Comparison of ENCODE assay signal across 3 worm cellular contexts in the genomic region with DNA sequence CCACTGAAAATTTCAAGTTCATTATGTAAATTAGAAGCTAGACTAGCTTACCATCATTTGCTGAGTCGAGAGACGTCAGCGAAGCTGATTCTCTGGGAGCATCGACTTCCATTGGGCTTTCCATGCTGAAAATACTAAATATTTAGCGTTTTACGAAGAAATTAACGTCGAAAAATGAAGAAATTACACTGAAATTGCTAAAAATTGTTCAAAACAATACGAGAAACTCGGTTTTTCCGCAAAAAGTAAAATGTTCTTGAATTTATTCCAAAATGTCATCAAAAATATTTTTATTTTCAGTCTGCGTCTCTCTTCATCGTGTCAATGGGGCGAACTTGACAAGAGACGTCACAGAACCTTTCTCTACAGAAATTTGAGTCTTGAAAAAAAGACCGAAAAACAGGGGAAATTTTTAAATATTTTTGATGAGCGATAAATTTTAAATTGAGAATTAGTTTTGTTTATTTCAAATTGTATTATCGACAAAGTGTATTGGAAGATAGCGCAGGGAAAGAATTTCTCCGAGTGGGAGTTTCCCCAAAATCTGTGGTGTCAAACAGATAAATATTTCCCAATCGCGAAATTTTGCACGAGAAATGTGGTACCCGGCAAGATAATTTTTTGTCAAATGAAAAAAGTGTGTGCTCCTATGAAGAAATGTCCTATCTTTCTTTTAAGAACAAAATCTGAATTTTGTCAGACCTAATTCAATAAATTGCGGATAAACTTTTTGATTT.
TF ChIP-seq lines count a peak whose summit lies in the region.

A gene (minus strand): TSS at position 125 of the 737 bp plus-strand sequence.

TF ChIP-seq in whole organism, L1 larva, 84 proteins besides CTCF, POLR2A, EP300 and RAD21 (continued from another document and continues in another):
- TF ChIP-seq lin-14 (GFP tag; optimal IDR thresholded peaks at IDR 0.05; lab: Kevin White, UChicago) (peak; percentile 95), blmp-1 (tag; optimal IDR thresholded peaks at IDR 0.05; lab: Kevin White, UChicago) (no peak), nhr-85 (tag; lab: Kevin White, UChicago) (peak; percentile 92), lin-13 (GFP tag; optimal IDR thresholded peaks at IDR 0.05; lab: Kevin White, UChicago) (peak; percentile 83), Y116A8C.19 (tag; optimal IDR thresholded peaks at IDR 0.05; lab: Kevin White, UChicago; ENCODE audit: borderline replicate concordance) (peak; percentile 21), egl-13 (tag; optimal IDR thresholded peaks at IDR 0.05; lab: Kevin White, UChicago) (peak; percentile 81), ztf-4 (tag; optimal IDR thresholded peaks at IDR 0.05; lab: Kevin White, UChicago) (peak; percentile 51), nhr-90 (tag; optimal IDR thresholded peaks at IDR 0.05; lab: Kevin White, UChicago; ENCODE audit: poor library complexity) (peak; percentile 96), sup-37 (GFP tag; optimal IDR thresholded peaks at IDR 0.05; lab: Kevin White, UChicago) (peak; percentile 50), skn-1 (tag; optimal IDR thresholded peaks at IDR 0.05; lab: Kevin White, UChicago) (peak; percentile 98), egl-27 (tag; optimal IDR thresholded peaks at IDR 0.05; lab: Kevin White, UChicago) (peak in 1 of 2 experiments; percentile 22), mep-1 (tag; optimal IDR thresholded peaks at IDR 0.05; lab: Kevin White, UChicago) (peak; percentile 96), fkh-4 (tag; optimal IDR thresholded peaks at IDR 0.05; lab: Kevin White, UChicago; ENCODE audit: borderline replicate concordance) (peak; percentile 76), grh-1 (GFP tag; IDR thresholded peaks at IDR 0.05; lab: Robert Waterston, UW) (peak; percentile 61; the same call in 1 of the 2 replicates), nhr-19 (GFP tag; conservative IDR thresholded peaks at IDR 0.05; lab: Robert Waterston, UW) (peak; percentile 89), snu-23 (GFP tag; optimal IDR thresholded peaks at IDR 0.05; lab: Kevin White, UChicago) (peak; percentile 94), efl-1 (optimal IDR thresholded peaks at IDR 0.05; lab: Kevin White, UChicago) (peak; percentile 88 to 92), efl-1 (GFP tag; optimal IDR thresholded peaks at IDR 0.05 in 1 of 2; lab: Kevin White, UChicago) (peak; percentile 78 to 98), nhr-28 (tag; optimal IDR thresholded peaks at IDR 0.05; lab: Kevin White, UChicago) (no peak), isw-1 (GFP tag; IDR thresholded peaks at IDR 0.05; lab: Robert Waterston, UW) (peak; percentile 86), hlh-4 (tag; optimal IDR thresholded peaks at IDR 0.05; lab: Kevin White, UChicago) (no peak), ets-5 (GFP tag; IDR thresholded peaks at IDR 0.05; lab: Robert Waterston, UW) (no peak), zag-1 (tag; optimal IDR thresholded peaks at IDR 0.05; lab: Kevin White, UChicago) (no peak), rnt-1 (tag; optimal IDR thresholded peaks at IDR 0.05; lab: Kevin White, UChicago) (peak; percentile 98), nhr-20 (tag; optimal IDR thresholded peaks at IDR 0.05; lab: Kevin White, UChicago) (peak; percentile 92), C04F5.9 (tag; optimal IDR thresholded peaks at IDR 0.05; lab: Kevin White, UChicago) (peak; percentile 81), pax-3 (tag; optimal IDR thresholded peaks at IDR 0.05; lab: Kevin White, UChicago) (peak; percentile 93), mef-2 (tag; optimal IDR thresholded peaks at IDR 0.05; lab: Kevin White, UChicago) (no peak), lin-35 (GFP tag; optimal IDR thresholded peaks at IDR 0.05; lab: Kevin White, UChicago) (peak; percentile 81 to 90), pag-3 (tag; optimal IDR thresholded peaks at IDR 0.05; lab: Kevin White, UChicago; ENCODE audit: borderline replicate concordance, insufficient read depth) (no peak), hlh-17 (GFP tag; optimal IDR thresholded peaks at IDR 0.05; lab: Kevin White, UChicago; ENCODE audit: borderline replicate concordance) (no peak), nhr-12 (tag; optimal IDR thresholded peaks at IDR 0.05; lab: Kevin White, UChicago) (no peak), nhr-11 (tag; optimal IDR thresholded peaks at IDR 0.05; lab: Kevin White, UChicago) (peak; percentile 66), elt-3 (tag; optimal IDR thresholded peaks at IDR 0.05; lab: Kevin White, UChicago) (peak in 2 of 6 experiments; percentile 72 to 93), alr-1 (tag; optimal IDR thresholded peaks at IDR 0.05; lab: Kevin White, UChicago; ENCODE audit: borderline replicate concordance) (no peak), C34B4.2 (tag; optimal IDR thresholded peaks at IDR 0.05; lab: Kevin White, UChicago) (no peak), unc-130 (tag; optimal IDR thresholded peaks at IDR 0.05; lab: Kevin White, UChicago) (peak; percentile 0), lin-15B (tag; optimal IDR thresholded peaks at IDR 0.05; lab: Kevin White, UChicago) (peak; percentile 93), lir-3 (tag; optimal IDR thresholded peaks at IDR 0.05; lab: Kevin White, UChicago; ENCODE audit: poor library complexity) (peak; percentile 95)

TF ChIP-seq in whole organism, L3 larva, 47 proteins besides CTCF, POLR2A, EP300 and RAD21 (continued from another document):
- TF ChIP-seq ceh-82 (tag; optimal IDR thresholded peaks at IDR 0.05; lab: Kevin White, UChicago) (peak; percentile 62), fos-1 (tag; optimal IDR thresholded peaks at IDR 0.05; lab: Kevin White, UChicago) (no peak), pha-4 (tag; optimal IDR thresholded peaks at IDR 0.05; lab: Kevin White, UChicago) (peak; percentile 97), elt-2 (tag; optimal IDR thresholded peaks at IDR 0.05; lab: Kevin White, UChicago) (peak; percentile 51), egl-5 (tag; optimal IDR thresholded peaks at IDR 0.05; lab: Kevin White, UChicago) (peak; percentile 7), eor-1 (tag; optimal IDR thresholded peaks at IDR 0.05; lab: Kevin White, UChicago) (no peak), nhr-67 (tag; optimal IDR thresholded peaks at IDR 0.05; lab: Kevin White, UChicago) (no peak), ZK546.5 (tag; optimal IDR thresholded peaks at IDR 0.05; lab: Kevin White, UChicago) (no peak), ceh-16 (tag; optimal IDR thresholded peaks at IDR 0.05; lab: Kevin White, UChicago) (no peak), unc-62 (GFP tag; optimal IDR thresholded peaks at IDR 0.05; lab: Kevin White, UChicago) (peak; percentile 12), lin-39 (tag; optimal IDR thresholded peaks at IDR 0.05; lab: Kevin White, UChicago) (peak; percentile 32), pqm-1 (tag; optimal IDR thresholded peaks at IDR 0.05; lab: Kevin White, UChicago) (peak; percentile 57), mdl-1 (tag; optimal IDR thresholded peaks at IDR 0.05; lab: Kevin White, UChicago) (peak; percentile 32), zag-1 (tag; optimal IDR thresholded peaks at IDR 0.05; lab: Kevin White, UChicago) (peak; percentile 9), nhr-25 (tag; optimal IDR thresholded peaks at IDR 0.05; lab: Kevin White, UChicago) (peak; percentile 76), jun-1 (tag; optimal IDR thresholded peaks at IDR 0.05; lab: Kevin White, UChicago) (peak; percentile 63), ceh-9 (tag; optimal IDR thresholded peaks at IDR 0.05; lab: Kevin White, UChicago) (no peak), mml-1 (tag; optimal IDR thresholded peaks at IDR 0.05; lab: Kevin White, UChicago) (no peak), tbx-2 (tag; optimal IDR thresholded peaks at IDR 0.05; lab: Kevin White, UChicago) (no peak), nfya-1 (tag; optimal IDR thresholded peaks at IDR 0.05; lab: Kevin White, UChicago; ENCODE audit: insufficient read depth) (no peak), egl-27 (tag; optimal IDR thresholded peaks at IDR 0.05; lab: Kevin White, UChicago) (no peak), nhr-76 (tag; optimal IDR thresholded peaks at IDR 0.05; lab: Kevin White, UChicago) (no peak), nhr-237 (tag; optimal IDR thresholded peaks at IDR 0.05; lab: Kevin White, UChicago) (no peak), hmg-11 (tag; optimal IDR thresholded peaks at IDR 0.05; lab: Kevin White, UChicago) (no peak), nhr-28 (tag; optimal IDR thresholded peaks at IDR 0.05; lab: Kevin White, UChicago) (no peak), daf-12 (tag; optimal IDR thresholded peaks at IDR 0.05; lab: Kevin White, UChicago) (no peak), fkh-2 (tag; optimal IDR thresholded peaks at IDR 0.05; lab: Kevin White, UChicago) (no peak), R02D3.7 (tag; optimal IDR thresholded peaks at IDR 0.05; lab: Kevin White, UChicago) (peak; percentile 86), nhr-23 (tag; optimal IDR thresholded peaks at IDR 0.05; lab: Kevin White, UChicago) (peak; percentile 89), elt-3 (tag; optimal IDR thresholded peaks at IDR 0.05; lab: Kevin White, UChicago) (no peak)

TF ChIP-seq in whole organism, young adult, 124 proteins besides CTCF, POLR2A, EP300 and RAD21 (continued from another document and continues in another):
- TF ChIP-seq ceh-40 (GFP tag; IDR thresholded peaks at IDR 0.05; lab: Robert Waterston, UW) (no peak), lin-40 (tag; optimal IDR thresholded peaks at IDR 0.05; lab: Kevin White, UChicago) (peak; percentile 65), ztf-18 (tag; optimal IDR thresholded peaks at IDR 0.05; lab: Kevin White, UChicago) (peak; percentile 61), xnd-1 (tag; optimal IDR thresholded peaks at IDR 0.05; lab: Kevin White, UChicago) (no peak), B0019.2 (GFP tag; conservative IDR thresholded peaks at IDR 0.05; lab: Robert Waterston, UW) (peak; percentile 80), lin-26 (GFP tag; IDR thresholded peaks at IDR 0.05; lab: Robert Waterston, UW) (peak; percentile 25; the same call in 1 of the 2 replicates), bed-2 (GFP tag; IDR thresholded peaks at IDR 0.05; lab: Robert Waterston, UW) (peak; percentile 62; the same call in 1 of the 2 replicates), mes-4 (tag; optimal IDR thresholded peaks at IDR 0.05; lab: Kevin White, UChicago) (no peak), dpl-1 (GFP tag; optimal IDR thresholded peaks at IDR 0.05; lab: Kevin White, UChicago) (no peak), mel-28 (tag; optimal IDR thresholded peaks at IDR 0.05; lab: Kevin White, UChicago; ENCODE audit: borderline replicate concordance) (no peak), zfh-2 (GFP tag; conservative IDR thresholded peaks at IDR 0.05; lab: Robert Waterston, UW) (no peak), ztf-25 (GFP tag; IDR thresholded peaks at IDR 0.05; lab: Robert Waterston, UW) (peak; percentile 84), dpff-1 (tag; optimal IDR thresholded peaks at IDR 0.05; lab: Kevin White, UChicago) (no peak), F52B5.7 (tag; optimal IDR thresholded peaks at IDR 0.05; lab: Kevin White, UChicago) (no peak), T26A5.8 (tag; optimal IDR thresholded peaks at IDR 0.05; lab: Kevin White, UChicago) (no peak), F22D6.2 (tag; optimal IDR thresholded peaks at IDR 0.05; lab: Kevin White, UChicago) (no peak), pbrm-1 (GFP tag; IDR thresholded peaks at IDR 0.05; lab: Robert Waterston, UW) (peak; percentile 94), F23B12.7 (tag; optimal IDR thresholded peaks at IDR 0.05; lab: Kevin White, UChicago; ENCODE audit: insufficient read depth) (peak; percentile 87), snpc-1.1 (tag; optimal IDR thresholded peaks at IDR 0.05; lab: Kevin White, UChicago; ENCODE audit: insufficient read depth) (peak; percentile 73), efl-1 (GFP tag; optimal IDR thresholded peaks at IDR 0.05; lab: Kevin White, UChicago) (peak; percentile 64), akir-1 (GFP tag; optimal IDR thresholded peaks at IDR 0.05; lab: Kevin White, UChicago) (no peak), ztf-6 (GFP tag; IDR thresholded peaks at IDR 0.05; lab: Robert Waterston, UW) (no peak), K12H6.12 (tag; optimal IDR thresholded peaks at IDR 0.05; lab: Kevin White, UChicago) (peak; percentile 63), aptf-3 (GFP tag; IDR thresholded peaks at IDR 0.05; lab: Robert Waterston, UW) (no peak), F57A8.1 (GFP tag; optimal IDR thresholded peaks at IDR 0.05; lab: Kevin White, UChicago) (no peak), nfya-1 (tag; optimal IDR thresholded peaks at IDR 0.05; lab: Kevin White, UChicago; ENCODE audit: borderline replicate concordance, insufficient read depth) (no peak), nfyb-1 (GFP tag; IDR thresholded peaks at IDR 0.05; lab: Robert Waterston, UW) (0 out of 2 replicates have a peak, but pooled peaks have one; percentile 54), B0336.3 (GFP tag; IDR thresholded peaks at IDR 0.05; lab: Robert Waterston, UW) (no peak), sea-2 (GFP tag; IDR thresholded peaks at IDR 0.05; lab: Robert Waterston, UW) (no peak), F37B4.10 (GFP tag; IDR thresholded peaks at IDR 0.05; lab: Robert Waterston, UW) (no peak), nfya-2 (GFP tag; IDR thresholded peaks at IDR 0.05; lab: Robert Waterston, UW) (no peak), let-526 (GFP tag; IDR thresholded peaks at IDR 0.05; lab: Robert Waterston, UW) (peak; percentile 68; the same call in 1 of the 2 replicates), cebp-1 (GFP tag; IDR thresholded peaks at IDR 0.05; lab: Robert Waterston, UW) (peak; percentile 64), cebp-1 (tag; optimal IDR thresholded peaks at IDR 0.05; lab: Kevin White, UChicago) (peak; percentile 69), hlh-12 (tag; optimal IDR thresholded peaks at IDR 0.05; lab: Kevin White, UChicago) (no peak), ekl-4 (GFP tag; IDR thresholded peaks at IDR 0.05; lab: Robert Waterston, UW) (peak; percentile 84; the same call in 1 of the 2 replicates), gei-17 (GFP tag; optimal IDR thresholded peaks at IDR 0.05; lab: Kevin White, UChicago) (no peak), nhr-80 (tag; optimal IDR thresholded peaks at IDR 0.05; lab: Kevin White, UChicago) (no peak), nhr-120 (GFP tag; IDR thresholded peaks at IDR 0.05; lab: Robert Waterston, UW) (no peak), hlh-26 (GFP tag; conservative IDR thresholded peaks at IDR 0.05; lab: Robert Waterston, UW) (no peak), lin-35 (GFP tag; optimal IDR thresholded peaks at IDR 0.05; lab: Kevin White, UChicago) (peak in 1 of 3 experiments; percentile 66), unc-130 (GFP tag; optimal IDR thresholded peaks at IDR 0.05; lab: Kevin White, UChicago) (peak; percentile 93), athp-1 (tag; optimal IDR thresholded peaks at IDR 0.05; lab: Kevin White, UChicago) (peak; percentile 91), ceh-58 (GFP tag; IDR thresholded peaks at IDR 0.05; lab: Robert Waterston, UW) (no peak), lag-1 (GFP tag; IDR thresholded peaks at IDR 0.05; lab: Robert Waterston, UW) (no peak), ama-1 (optimal IDR thresholded peaks at IDR 0.05; lab: Kevin White, UChicago) (no peak), ama-1 (GFP tag; optimal IDR thresholded peaks at IDR 0.05; lab: Kevin White, UChicago) (no peak), somi-1 (GFP tag; optimal IDR thresholded peaks at IDR 0.05; lab: Kevin White, UChicago) (peak; percentile 48), egrh-3 (GFP tag; IDR thresholded peaks at IDR 0.05; lab: Robert Waterston, UW) (peak; percentile 44; the same call in 1 of the 2 replicates), ztf-22 (GFP tag; optimal IDR thresholded peaks at IDR 0.05; lab: Kevin White, UChicago) (peak; percentile 12), lsy-27 (tag; optimal IDR thresholded peaks at IDR 0.05; lab: Kevin White, UChicago; ENCODE audit: borderline replicate concordance, insufficient read depth) (peak; percentile 25), rec-8 (tag; optimal IDR thresholded peaks at IDR 0.05; lab: Kevin White, UChicago) (peak; percentile 6 to 37), snpc-1.3 (tag; optimal IDR thresholded peaks at IDR 0.05; lab: Kevin White, UChicago; ENCODE audit: insufficient read depth) (peak; percentile 79), pha-4 (tag; optimal IDR thresholded peaks at IDR 0.05; lab: Kevin White, UChicago) (peak; percentile 67), aptf-2 (GFP tag; conservative IDR thresholded peaks at IDR 0.05; lab: Robert Waterston, UW) (peak; percentile 74; the same call in 1 of the 2 replicates), egl-18 (GFP tag; IDR thresholded peaks at IDR 0.05; lab: Robert Waterston, UW) (no peak), attf-3 (GFP tag; conservative IDR thresholded peaks at IDR 0.05; lab: Robert Waterston, UW) (peak; percentile 70), zim-3 (tag; optimal IDR thresholded peaks at IDR 0.05; lab: Kevin White, UChicago) (no peak), sptf-2 (GFP tag; optimal IDR thresholded peaks at IDR 0.05; lab: Kevin White, UChicago) (no peak), ceh-27 (GFP tag; optimal IDR thresholded peaks at IDR 0.05; lab: Kevin White, UChicago) (peak; percentile 91), attf-5 (GFP tag; optimal IDR thresholded peaks at IDR 0.05; lab: Kevin White, UChicago) (peak; percentile 100)
